Worm (Caenorhabditis elegans): ENCODE results near the gene Y7A5A.5.

ce11 chrX:15828059-15828458 is 41.4 kb upstream of the Y7A5A.5 start, which contains the start of gene Y7A5A.20:
- TF ChIP-seq elt-1 (tag; optimal IDR thresholded peaks at IDR 0.05; ENCODE audit: borderline replicate concordance, insufficient read depth) (no peak), ces-1 (GFP tag; optimal IDR thresholded peaks at IDR 0.05) (no peak), unc-62 (GFP tag; optimal IDR thresholded peaks at IDR 0.05) (no peak), ceh-83 (GFP tag; optimal IDR thresholded peaks at IDR 0.05) (no peak), tbx-8 (GFP tag; optimal IDR thresholded peaks at IDR 0.05) (no peak)
